Worm (Caenorhabditis elegans): Measurements from ENCODE around the gene orc-1.
A peak's percentile ranks its signal among the peaks of the same experiment; 100 is the strongest.

Gene orc-1

DNA sequence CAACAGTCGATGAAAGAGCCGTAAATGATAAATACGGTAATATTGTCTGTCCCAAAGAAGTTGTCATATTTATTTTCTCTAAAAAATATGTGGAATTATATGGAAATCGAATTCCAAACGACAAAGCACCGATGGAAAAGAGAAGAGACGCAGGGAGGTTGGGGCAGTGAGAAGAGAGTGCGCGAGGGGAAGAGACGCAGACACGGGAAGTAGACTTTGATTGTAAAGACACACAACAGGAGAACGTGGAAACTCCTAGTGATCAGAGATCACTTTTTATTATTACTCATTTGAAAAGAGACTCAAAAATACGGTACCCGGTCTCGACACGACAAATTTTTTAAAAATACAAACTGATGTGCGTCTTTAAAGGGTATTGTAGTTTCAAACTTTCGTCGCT, 14.6 kb upstream of the orc-1 start:
- TF ChIP-seq fos-1 (tag; optimal IDR thresholded peaks at IDR 0.05): no peak
- peak; percentile 60 for TF ChIP-seq nfya-1 (tag; optimal IDR thresholded peaks at IDR 0.05; ENCODE audit: insufficient read depth)
- TF ChIP-seq pqm-1 (tag; optimal IDR thresholded peaks at IDR 0.05): peak; percentile 39
- no peak for TF ChIP-seq unc-39 (tag; optimal IDR thresholded peaks at IDR 0.05)
- TF ChIP-seq fkh-10 (GFP tag; optimal IDR thresholded peaks at IDR 0.05): no peak
- peak; percentile 16 for TF ChIP-seq nhr-23 (tag; optimal IDR thresholded peaks at IDR 0.05)
- peak; percentile 30 for TF ChIP-seq mdl-1 (tag; optimal IDR thresholded peaks at IDR 0.05)
- TF ChIP-seq lin-15B (tag; optimal IDR thresholded peaks at IDR 0.05): no peak
- TF ChIP-seq lin-39 (tag; optimal IDR thresholded peaks at IDR 0.05): no peak
- TF ChIP-seq hmg-11 (tag; optimal IDR thresholded peaks at IDR 0.05): peak; percentile 76
- TF ChIP-seq ztf-11 (tag; optimal IDR thresholded peaks at IDR 0.05): no peak
- peak; percentile 71 for TF ChIP-seq pha-4 (tag; optimal IDR thresholded peaks at IDR 0.05)
- TF ChIP-seq tbx-2 (tag; optimal IDR thresholded peaks at IDR 0.05): no peak
- peak; percentile 52 for TF ChIP-seq elt-2 (tag; optimal IDR thresholded peaks at IDR 0.05)
- TF ChIP-seq mml-1 (tag; optimal IDR thresholded peaks at IDR 0.05): no peak
- no peak for TF ChIP-seq nhr-67 (tag; optimal IDR thresholded peaks at IDR 0.05)
- peak; percentile 22 for TF ChIP-seq nhr-43 (tag; optimal IDR thresholded peaks at IDR 0.05; ENCODE audit: poor library complexity, severe bottlenecking)
- TF ChIP-seq nhr-237 (tag; optimal IDR thresholded peaks at IDR 0.05): no peak
- TF ChIP-seq skn-1 (tag; optimal IDR thresholded peaks at IDR 0.05): no peak
- TF ChIP-seq nhr-11 (tag; optimal IDR thresholded peaks at IDR 0.05): no peak
- TF ChIP-seq aly-2 (tag; optimal IDR thresholded peaks at IDR 0.05): no peak

DNA sequence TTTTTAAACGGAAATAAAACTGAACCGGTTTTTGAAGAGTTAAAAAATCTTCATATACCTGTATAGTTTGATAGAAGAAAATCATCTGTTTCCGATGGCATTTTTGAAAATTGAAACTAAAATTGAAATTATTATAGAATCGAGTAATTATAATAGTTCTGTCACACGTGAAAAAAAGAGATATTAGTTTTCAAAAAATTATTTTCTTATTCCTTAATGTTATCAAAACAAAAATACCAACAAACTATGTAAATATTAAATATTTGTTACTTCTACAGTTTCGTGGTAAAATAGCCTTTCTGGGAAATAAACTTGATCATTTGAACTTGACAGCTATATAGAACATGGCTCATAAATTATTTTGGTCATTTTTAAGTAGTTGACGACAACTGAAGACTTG, 13.9 kb upstream of the orc-1 start, which contains the start of gene swt-4:
TSS of gene swt-4 (minus strand) at position 101 of the 400 bp plus-strand sequence.
- no peak for TF ChIP-seq ama-1 (optimal IDR thresholded peaks at IDR 0.05)
- TF ChIP-seq nhr-77 (tag; optimal IDR thresholded peaks at IDR 0.05): no peak
- TF ChIP-seq R02D3.7 (tag; optimal IDR thresholded peaks at IDR 0.05): no peak

DNA sequence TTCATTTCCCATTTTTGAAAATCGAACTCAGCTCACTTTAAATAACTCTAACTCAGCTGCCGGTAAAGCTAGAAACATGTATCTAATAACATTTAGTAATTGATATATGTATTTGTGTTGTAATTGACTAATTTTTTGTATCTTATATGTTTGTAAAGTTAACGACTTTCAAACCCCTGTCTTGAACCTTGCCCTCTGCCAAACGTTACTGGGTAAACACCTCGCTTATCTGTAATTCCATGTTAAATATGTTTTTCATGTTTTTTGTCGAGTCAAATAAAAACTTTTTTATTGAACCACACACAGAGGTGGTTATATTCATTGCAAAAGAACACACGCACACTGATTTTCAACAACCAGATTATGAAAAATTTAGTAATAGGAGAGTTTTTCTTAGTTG, 13.1 kb upstream of the orc-1 start:
- TF ChIP-seq lin-39 (tag; optimal IDR thresholded peaks at IDR 0.05): no peak
- TF ChIP-seq ztf-4 (tag; optimal IDR thresholded peaks at IDR 0.05): no peak
- no peak for TF ChIP-seq snpc-4 (tag; optimal IDR thresholded peaks at IDR 0.05)
- TF ChIP-seq lsy-12 (tag; optimal IDR thresholded peaks at IDR 0.05): peak; percentile 3
- TF ChIP-seq mml-1 (tag; optimal IDR thresholded peaks at IDR 0.05): no peak
- no peak for TF ChIP-seq fkh-2 (tag; optimal IDR thresholded peaks at IDR 0.05)
- no peak for TF ChIP-seq egl-27 (tag; optimal IDR thresholded peaks at IDR 0.05)
- no peak for TF ChIP-seq elt-3 (tag; optimal IDR thresholded peaks at IDR 0.05)
- TF ChIP-seq nhr-237 (tag; optimal IDR thresholded peaks at IDR 0.05): no peak
- peak; percentile 48 for TF ChIP-seq pha-4 (tag; optimal IDR thresholded peaks at IDR 0.05)
- TF ChIP-seq sea-2 (GFP tag; optimal IDR thresholded peaks at IDR 0.05): no peak
- no peak for TF ChIP-seq pqm-1 (tag; optimal IDR thresholded peaks at IDR 0.05)
- TF ChIP-seq ZK546.5 (tag; optimal IDR thresholded peaks at IDR 0.05): no peak

DNA sequence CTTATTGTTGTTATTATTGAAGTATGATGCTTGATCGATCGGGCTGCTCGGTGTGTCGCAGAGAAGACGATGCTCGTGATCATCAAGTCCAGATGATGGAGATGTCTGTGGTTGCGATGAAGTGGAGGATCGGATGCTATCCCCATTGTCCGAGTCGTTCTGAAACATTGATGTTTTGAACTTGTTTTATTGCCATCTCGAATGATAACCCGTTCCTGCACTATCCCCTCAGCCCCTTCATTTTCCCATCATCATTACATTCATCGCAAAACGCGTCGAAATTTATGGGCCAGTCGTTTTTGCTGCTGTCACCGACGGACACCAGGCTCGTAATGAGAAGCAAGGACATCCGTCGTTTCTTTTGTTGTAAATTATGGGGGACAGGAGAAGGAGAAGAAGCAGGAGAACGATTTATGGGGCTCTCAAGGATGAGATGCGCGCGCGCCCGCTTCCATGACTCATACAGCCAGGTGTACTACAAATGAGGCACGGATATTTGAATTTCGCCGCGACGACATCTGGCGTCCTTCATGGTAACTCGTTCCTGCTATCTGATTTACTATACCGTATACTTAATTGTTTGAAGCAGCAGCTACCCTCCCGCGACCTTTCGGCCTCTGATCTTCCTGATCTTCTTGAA, 10.9 kb upstream of the orc-1 start:
- no peak for TF ChIP-seq daf-12 (tag; optimal IDR thresholded peaks at IDR 0.05)
- TF ChIP-seq ama-1 (optimal IDR thresholded peaks at IDR 0.05): peak; percentile 52
- TF ChIP-seq sea-2 (GFP tag; optimal IDR thresholded peaks at IDR 0.05): no peak
- no peak for TF ChIP-seq ceh-28 (tag; optimal IDR thresholded peaks at IDR 0.05)
- no peak for TF ChIP-seq elt-1 (tag; optimal IDR thresholded peaks at IDR 0.05)
- no peak for TF ChIP-seq ztf-11 (tag; optimal IDR thresholded peaks at IDR 0.05)
- TF ChIP-seq pqm-1 (tag; optimal IDR thresholded peaks at IDR 0.05): no peak
- TF ChIP-seq snpc-4 (tag; optimal IDR thresholded peaks at IDR 0.05): no peak
- no peak for TF ChIP-seq ZK546.5 (tag; optimal IDR thresholded peaks at IDR 0.05)
- TF ChIP-seq pha-4 (tag; optimal IDR thresholded peaks at IDR 0.05): no peak
- TF ChIP-seq hmg-11 (tag; optimal IDR thresholded peaks at IDR 0.05): no peak
- no peak for TF ChIP-seq nhr-76 (tag; optimal IDR thresholded peaks at IDR 0.05)
- peak; percentile 20 for TF ChIP-seq nhr-25 (tag; optimal IDR thresholded peaks at IDR 0.05)
- TF ChIP-seq lin-39 (tag; optimal IDR thresholded peaks at IDR 0.05): no peak
- TF ChIP-seq fos-1 (tag; optimal IDR thresholded peaks at IDR 0.05): no peak
- no peak for TF ChIP-seq nhr-28 (tag; optimal IDR thresholded peaks at IDR 0.05)
- TF ChIP-seq egl-5 (tag; optimal IDR thresholded peaks at IDR 0.05): peak; percentile 12
